Worm (Caenorhabditis elegans) whole organism, L4/young adult: ENCODE data around the gene gap-1.
A peak's percentile ranks its signal among the peaks of the same experiment; 100 is the strongest.

Experiments
- W03F9.2 ChIP-seq: fragments of 150-350 bp; optimal IDR thresholded peaks from 2 replicates; lab custom pipeline; 2014; ENCODE audit warnings: missing biosample characterization, missing genetic modification characterization
- dao-5 ChIP-seq: sonication (generic microtip); optimal IDR thresholded peaks from 2 replicates; lab custom pipeline; 2016; ENCODE audit warnings: missing genotype, missing genetic modification characterization, moderate library complexity, missing compliant biosample characterization
- him-1 ChIP-seq: sonication (generic microtip); optimal IDR thresholded peaks from 2 replicates; lab custom pipeline; 2016; ENCODE audit warnings: missing genotype, missing genetic modification reagents, missing genetic modification characterization, missing compliant biosample characterization

Gene gap-1

ce11 chrX:2214454-2214853 lies 22.1 kb downstream of the gap-1 start:
- no peak for TF ChIP-seq him-1 (tag; lab: Kevin White, UChicago)
- no peak for TF ChIP-seq W03F9.2 (tag; lab: Kevin White, UChicago)
- no peak for TF ChIP-seq dao-5 (tag; lab: Kevin White, UChicago)

- TF ChIP-seq dao-5 (tag; lab: Kevin White, UChicago) (no peak), him-1 (tag; lab: Kevin White, UChicago) (no peak), W03F9.2 (tag; lab: Kevin White, UChicago) (no peak)
Observed at ce11 chrX:2215108-2215507, 22.8 kb downstream of the gap-1 start.

ce11 chrX:2216242-2216641 lies 23.9 kb downstream of the gap-1 start:
- TF ChIP-seq dao-5 (tag; lab: Kevin White, UChicago) = no peak
- no peak for TF ChIP-seq him-1 (tag; lab: Kevin White, UChicago)
- TF ChIP-seq W03F9.2 (tag; lab: Kevin White, UChicago) = no peak

ce11 chrX:2216662-2217061 lies 24.4 kb downstream of the gap-1 start:
- no peak for TF ChIP-seq W03F9.2 (tag; lab: Kevin White, UChicago)
- no peak for TF ChIP-seq dao-5 (tag; lab: Kevin White, UChicago)
- no peak for TF ChIP-seq him-1 (tag; lab: Kevin White, UChicago)

ce11 chrX:2219006-2219405 lies 26.7 kb downstream of the gap-1 start:
- no peak for TF ChIP-seq W03F9.2 (tag; lab: Kevin White, UChicago)
- no peak for TF ChIP-seq him-1 (tag; lab: Kevin White, UChicago)
- TF ChIP-seq dao-5 (tag; lab: Kevin White, UChicago) = no peak

- no peak for TF ChIP-seq him-1 (tag; lab: Kevin White, UChicago)
- TF ChIP-seq W03F9.2 (tag; lab: Kevin White, UChicago) = no peak
- TF ChIP-seq dao-5 (tag; lab: Kevin White, UChicago) = no peak
Observed at ce11 chrX:2219453-2219852, 27.1 kb downstream of the gap-1 start.

- TF ChIP-seq W03F9.2 (tag; lab: Kevin White, UChicago) = no peak
- TF ChIP-seq dao-5 (tag; lab: Kevin White, UChicago) = no peak
- TF ChIP-seq him-1 (tag; lab: Kevin White, UChicago) = no peak
Observed at ce11 chrX:2220850-2221249, 28.5 kb downstream of the gap-1 start, which contains the start of gene hex-1. hex-1 (plus strand) TSS chrX:2221150.

ce11 chrX:2226875-2227355 lies 34.6 kb downstream of the gap-1 start:
- TF ChIP-seq dao-5 (tag; lab: Kevin White, UChicago) (peak; percentile 53), W03F9.2 (tag; lab: Kevin White, UChicago) (no peak), him-1 (tag; lab: Kevin White, UChicago) (peak; percentile 74)

- no peak for TF ChIP-seq W03F9.2 (tag; lab: Kevin White, UChicago)
- no peak for TF ChIP-seq dao-5 (tag; lab: Kevin White, UChicago)
- no peak for TF ChIP-seq him-1 (tag; lab: Kevin White, UChicago)
Observed at ce11 chrX:2229305-2230172, 37.2 kb downstream of the gap-1 start, which contains the start of gene lin-32. lin-32 (minus strand) TSS chrX:2230122.

- TF ChIP-seq W03F9.2 (tag; lab: Kevin White, UChicago) = no peak
- no peak for TF ChIP-seq dao-5 (tag; lab: Kevin White, UChicago)
Observed at ce11 chrX:2231346-2231745, 39.0 kb downstream of the gap-1 start.

- TF ChIP-seq him-1 (tag; lab: Kevin White, UChicago) = no peak
- no peak for TF ChIP-seq dao-5 (tag; lab: Kevin White, UChicago)
- no peak for TF ChIP-seq W03F9.2 (tag; lab: Kevin White, UChicago)
Observed at ce11 chrX:2233929-2234328, 41.6 kb downstream of the gap-1 start, which contains the start of gene T14F9.2. T14F9.2 (plus strand) TSS chrX:2234324.

- peak; percentile 77 for TF ChIP-seq W03F9.2 (tag; lab: Kevin White, UChicago)
- TF ChIP-seq dao-5 (tag; lab: Kevin White, UChicago) = no peak
- peak; percentile 6 for TF ChIP-seq him-1 (tag; lab: Kevin White, UChicago)
Observed at ce11 chrX:2237438-2237961, 45.2 kb downstream of the gap-1 start, which contains the start of gene vha-15. vha-15 (plus strand) TSS chrX:2237911.

ce11 chrX:2241147-2241798 lies 49.0 kb downstream of the gap-1 start:
- TF ChIP-seq him-1 (tag; lab: Kevin White, UChicago) (no peak), W03F9.2 (tag; lab: Kevin White, UChicago) (no peak)
